Fruit fly (Drosophila melanogaster) Kc167 (cell line): Measurements from ENCODE around the gene MFS9.

Experiments used
- Sin3A ChIP-seq: fragments of >200 bp; optimal IDR thresholded peaks from 2 replicates; lab custom pipeline; 2018; ENCODE audit warnings: missing external identifiers
- h ChIP-seq: fragments of >200 bp; optimal IDR thresholded peaks from 3 replicates; lab custom pipeline; 2018; ENCODE audit warnings: missing external identifiers
- psq ChIP-seq: fragments of >200 bp; optimal IDR thresholded peaks from 2 replicates; lab custom pipeline; 2017; ENCODE audit warnings: missing external identifiers

dm6 chr3R:20501910-20502309, 10.4 kb downstream of the MFS9 start, which contains the start of gene CG46441:
- TF ChIP-seq h (lab: Kevin White, UChicago) (no peak), psq (lab: Kevin White, UChicago) (no peak), Sin3A (lab: Kevin White, UChicago) (no peak)
